Fruit fly (Drosophila melanogaster) whole organism, embryonic: Measurements from ENCODE around the gene svp.

Experiments used
- Ada2b ChIP-seq: fragments of 200-800 bp; sonication (Bioruptor generic); IDR thresholded peaks from 2 replicates; pipeline ENCODE4 v1.3.6; 2022; ENCODE audit warnings: missing biosample characterization, missing genetic modification characterization
- B-H2 ChIP-seq: fragments of 200-800 bp; sonication (Bioruptor generic); optimal IDR thresholded peaks from 2 replicates; lab custom pipeline; 2018; ENCODE audit warnings: missing biosample characterization, mild to moderate bottlenecking, missing genetic modification characterization
- Bgb ChIP-seq: fragments of 200-800 bp; sonication (Bioruptor generic); IDR thresholded peaks from 2 replicates; pipeline ENCODE4 v1.3.6; 2022; ENCODE audit warnings: missing biosample characterization, missing genetic modification characterization; ENCODE audit not compliant: partially characterized antibody
- CG13123 ChIP-seq: fragments of 200-800 bp; sonication (Bioruptor generic); optimal IDR thresholded peaks from 2 replicates; lab custom pipeline; 2016; ENCODE audit warnings: missing biosample characterization, missing genetic modification characterization
- CG14965 ChIP-seq: fragments of 200-800 bp; sonication (Bioruptor generic); optimal IDR thresholded peaks from 2 replicates; lab custom pipeline; 2016; ENCODE audit warnings: missing biosample characterization, missing genetic modification characterization, borderline replicate concordance
- CG1529 ChIP-seq: fragments of 200-800 bp; sonication (Bioruptor generic); optimal IDR thresholded peaks from 3 replicates; lab custom pipeline; 2018; ENCODE audit warnings: missing biosample characterization, missing genetic modification characterization
- CG17385 ChIP-seq: fragments of 200-800 bp; sonication (Bioruptor generic); optimal IDR thresholded peaks from 3 replicates; lab custom pipeline; 2018; ENCODE audit warnings: missing biosample characterization, mild to moderate bottlenecking, missing genetic modification characterization
- CG17612 ChIP-seq: fragments of 200-800 bp; sonication (Bioruptor generic); IDR thresholded peaks from 2 replicates; pipeline ENCODE4 v1.3.6; 2022; ENCODE audit warnings: missing biosample characterization, missing genetic modification characterization
- CG4328 ChIP-seq: fragments of 200-800 bp; sonication (Bioruptor generic); optimal IDR thresholded peaks from 3 replicates; lab custom pipeline; 2017; ENCODE audit warnings: missing biosample characterization, missing genetic modification reagents, missing genetic modification characterization
- CG5180 ChIP-seq: fragments of 200-800 bp; sonication (Bioruptor generic); optimal IDR thresholded peaks from 3 replicates; lab custom pipeline; 2017; ENCODE audit warnings: missing biosample characterization, missing genetic modification characterization, mild to moderate bottlenecking, moderate library complexity, missing genetic modification reagents
- CG6175 ChIP-seq: fragments of 200-800 bp; sonication (Bioruptor generic); IDR thresholded peaks from 3 replicates; pipeline ENCODE4 v1.3.6; 2022; ENCODE audit warnings: missing biosample characterization, missing genetic modification characterization
- CG9797 ChIP-seq: fragments of 200-800 bp; sonication (Bioruptor generic); optimal IDR thresholded peaks from 3 replicates; lab custom pipeline; 2018; ENCODE audit warnings: missing biosample characterization, mild to moderate bottlenecking, missing genetic modification characterization
- Deaf1 ChIP-seq: fragments of 200-800 bp; optimal IDR thresholded peaks from 3 replicates; lab custom pipeline; 2019; ENCODE audit warnings: missing biosample characterization, mild to moderate bottlenecking, missing genetic modification characterization, moderate library complexity
- Ets65A ChIP-seq: fragments of 200-800 bp; sonication (Bioruptor generic); peaks from one replicate; lab custom pipeline; 2016; ENCODE audit warnings: missing biosample characterization, missing genetic modification characterization
- H15 ChIP-seq: fragments of 200-800 bp; sonication (Bioruptor generic); IDR thresholded peaks from 3 replicates; pipeline ENCODE4 v1.3.6; 2022; ENCODE audit warnings: missing biosample characterization, missing genetic modification characterization
- HLH4C ChIP-seq: fragments of 200-800 bp; sonication (Bioruptor generic); IDR thresholded peaks from 3 replicates; pipeline ENCODE4 v1.3.6; 2022; ENCODE audit warnings: missing biosample characterization, missing genetic modification characterization; ENCODE audit not compliant: partially characterized antibody
- Hey ChIP-seq: fragments of 200-800 bp; sonication (Bioruptor generic); optimal IDR thresholded peaks from 3 replicates; lab custom pipeline; 2018; ENCODE audit warnings: missing biosample characterization, mild to moderate bottlenecking, missing genetic modification characterization
- Hr51 ChIP-seq, 2 experiments: fragments of 200-800 bp; sonication (Bioruptor generic); optimal IDR thresholded peaks; 2 replicates in 1 of 2; 3 replicates in 1 of 2; lab custom pipeline; 2016 to 2018; ENCODE audit warnings: missing biosample characterization in 2 of 2, missing genetic modification characterization in 2 of 2, mild to moderate bottlenecking in 1 of 2, moderate library complexity in 1 of 2
- Kr ChIP-seq: fragments of 200-800 bp; sonication (Bioruptor generic); optimal IDR thresholded peaks from 2 replicates; lab custom pipeline; 2017; ENCODE audit warnings: missing biosample characterization, mild to moderate bottlenecking, missing genetic modification characterization
- Max ChIP-seq: fragments of 200-800 bp; sonication (Bioruptor generic); optimal IDR thresholded peaks from 2 replicates; lab custom pipeline; 2016; ENCODE audit warnings: missing biosample characterization, mild to moderate bottlenecking, missing genetic modification characterization
- NC2α ChIP-seq: fragments of 200-800 bp; sonication (Bioruptor generic); optimal IDR thresholded peaks from 2 replicates; lab custom pipeline; 2016; ENCODE audit warnings: missing biosample characterization, missing genetic modification characterization
- Oli ChIP-seq: fragments of 200-800 bp; sonication (Bioruptor generic); optimal IDR thresholded peaks from 2 replicates; lab custom pipeline; 2018; ENCODE audit warnings: missing biosample characterization, mild to moderate bottlenecking, missing genetic modification characterization, moderate library complexity
- Spps ChIP-seq: fragments of 200-800 bp; sonication (Bioruptor generic); optimal IDR thresholded peaks from 2 replicates; lab custom pipeline; 2018; ENCODE audit warnings: missing biosample characterization, mild to moderate bottlenecking, missing genetic modification characterization
- Taf1 ChIP-seq: fragments of 200-800 bp; sonication (Bioruptor generic); IDR thresholded peaks from 2 replicates; pipeline ENCODE4 v1.3.6; 2022; ENCODE audit warnings: missing biosample characterization, missing genetic modification characterization
- Usf ChIP-seq: fragments of 200-800 bp; sonication (Bioruptor generic); optimal IDR thresholded peaks from 2 replicates; lab custom pipeline; 2017; ENCODE audit warnings: missing genotype, missing biosample characterization, missing genetic modification characterization
- abd-A ChIP-seq: fragments of 200-800 bp; sonication (Bioruptor generic); optimal IDR thresholded peaks from 3 replicates; lab custom pipeline; 2019; ENCODE audit warnings: missing biosample characterization, mild to moderate bottlenecking, missing genetic modification characterization, moderate library complexity
- bsh ChIP-seq, 2 experiments: fragments of 200-800 bp; sonication (Bioruptor generic); optimal IDR thresholded peaks; 2 replicates each; lab custom pipeline; 2017 to 2018; ENCODE audit warnings: mild to moderate bottlenecking in 2 of 2, missing biosample characterization in 2 of 2, missing genetic modification characterization in 2 of 2, moderate library complexity in 1 of 2
- cato ChIP-seq: fragments of 200-800 bp; sonication (Bioruptor generic); optimal IDR thresholded peaks from 2 replicates; lab custom pipeline; 2016; ENCODE audit warnings: missing biosample characterization, missing genetic modification characterization, borderline replicate concordance
- cg ChIP-seq: fragments of 200-800 bp; sonication (Bioruptor generic); optimal IDR thresholded peaks from 3 replicates; lab custom pipeline; 2019; ENCODE audit warnings: missing biosample characterization, mild to moderate bottlenecking, missing genetic modification characterization, moderate library complexity
- fd3F ChIP-seq: fragments of 200-800 bp; sonication (Bioruptor generic); optimal IDR thresholded peaks from 2 replicates; lab custom pipeline; 2018; ENCODE audit warnings: missing biosample characterization, mild to moderate bottlenecking, missing genetic modification characterization, moderate library complexity
- gcm ChIP-seq: fragments of 200-800 bp; sonication (Bioruptor generic); optimal IDR thresholded peaks from 2 replicates; lab custom pipeline; 2019; ENCODE audit warnings: missing biosample characterization, mild to moderate bottlenecking, missing genetic modification characterization, moderate library complexity
- gcm2 ChIP-seq: fragments of 200-800 bp; sonication (Bioruptor generic); optimal IDR thresholded peaks from 2 replicates; lab custom pipeline; 2016; ENCODE audit warnings: missing biosample characterization, missing genetic modification characterization
- mirr ChIP-seq: fragments of 200-800 bp; sonication (Bioruptor generic); optimal IDR thresholded peaks from 3 replicates; lab custom pipeline; 2018; ENCODE audit warnings: missing biosample characterization, mild to moderate bottlenecking, missing genetic modification characterization
- nerfin-1 ChIP-seq: fragments of 200-800 bp; sonication (Bioruptor generic); optimal IDR thresholded peaks from 3 replicates; lab custom pipeline; 2019; ENCODE audit warnings: missing biosample characterization, mild to moderate bottlenecking, missing genetic modification characterization, moderate library complexity
- oc ChIP-seq: fragments of 200-800 bp; sonication (Bioruptor generic); optimal IDR thresholded peaks from 2 replicates; lab custom pipeline; 2018; ENCODE audit warnings: missing biosample characterization, mild to moderate bottlenecking, missing genetic modification characterization, moderate library complexity
- pita ChIP-seq: fragments of 200-800 bp; sonication (Bioruptor generic); optimal IDR thresholded peaks from 2 replicates; lab custom pipeline; 2017; ENCODE audit warnings: missing biosample characterization, mild to moderate bottlenecking, missing genetic modification characterization
- run ChIP-seq: fragments of 200-800 bp; sonication (Bioruptor generic); optimal IDR thresholded peaks from 3 replicates; lab custom pipeline; 2018; ENCODE audit warnings: missing biosample characterization, mild to moderate bottlenecking, missing genetic modification characterization
- slou ChIP-seq: fragments of 200-800 bp; sonication (Bioruptor generic); optimal IDR thresholded peaks from 3 replicates; lab custom pipeline; 2016; ENCODE audit warnings: missing biosample characterization, missing genetic modification characterization
- ssp ChIP-seq: fragments of 200-800 bp; sonication (Bioruptor generic); IDR thresholded peaks from 2 replicates; pipeline ENCODE4 v1.3.6; 2022; ENCODE audit warnings: missing biosample characterization, missing genetic modification characterization
- stwl ChIP-seq: fragments of 200-800 bp; sonication (Bioruptor generic); optimal IDR thresholded peaks from 3 replicates; lab custom pipeline; 2018; ENCODE audit warnings: missing biosample characterization, mild to moderate bottlenecking, missing genetic modification characterization, moderate library complexity
- tin ChIP-seq: fragments of 200-800 bp; sonication (Bioruptor generic); optimal IDR thresholded peaks from 3 replicates; lab custom pipeline; 2016; ENCODE audit warnings: missing biosample characterization, missing genetic modification characterization
- toy ChIP-seq: fragments of 200-800 bp; sonication (Bioruptor generic); IDR thresholded peaks from 2 replicates; pipeline ENCODE4 v1.3.6; 2022; ENCODE audit warnings: missing biosample characterization, missing genetic modification characterization
- z ChIP-seq: fragments of 200-800 bp; sonication (Bioruptor generic); IDR thresholded peaks from 3 replicates; pipeline ENCODE4 v1.3.6; 2022; ENCODE audit warnings: missing biosample characterization, missing genetic modification characterization

Gene svp

DNA sequence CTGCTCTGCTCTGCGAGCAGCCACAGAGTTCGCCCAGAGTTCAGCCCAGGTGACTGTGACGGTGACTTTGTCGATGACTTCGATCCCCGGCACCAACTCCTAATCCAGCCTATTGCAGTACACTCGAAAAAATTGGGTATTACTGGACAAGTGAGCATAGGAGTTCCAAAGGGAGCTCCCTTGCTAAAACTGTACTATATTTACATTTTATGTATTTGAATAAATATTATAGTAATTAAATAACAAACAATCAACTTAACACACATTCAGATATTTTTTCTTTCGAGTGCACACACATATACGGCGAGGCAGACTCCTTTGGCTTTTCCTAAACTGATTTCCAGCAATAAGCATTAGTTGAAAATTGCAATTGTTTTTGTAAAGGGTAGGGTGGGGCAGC, 56.9 kb downstream of the svp start:
- TF ChIP-seq CG14965, result no peak
- peak in 1 of 2 experiments; percentile 25 for TF ChIP-seq bsh (GFP tag; optimal IDR thresholded peaks at IDR 0.05; lab: Kevin White, UChicago)
- TF ChIP-seq, all 482 proteins: peak for 1

- TF ChIP-seq Spps (tag; lab: Kevin White, UChicago), result no peak
- TF ChIP-seq gcm2 (GFP tag; lab: Kevin White, UChicago), result no peak
- TF ChIP-seq Usf, result no peak
- TF ChIP-seq toy, result no peak
- TF ChIP-seq Max (GFP tag; lab: Kevin White, UChicago), result no peak
- no peak for TF ChIP-seq Taf1
- no peak for TF ChIP-seq CG14965
- no peak for TF ChIP-seq pita
- TF ChIP-seq CG13123 (GFP tag; lab: Kevin White, UChicago), result no peak
These were observed 57.9 kb downstream of the svp start for dm6 chr3R:12316420-12316819.

- TF ChIP-seq Hey (tag; lab: Kevin White, UChicago), result no peak
- no peak for TF ChIP-seq fd3F (GFP tag; lab: Kevin White, UChicago)
- no peak for TF ChIP-seq CG17612 (GFP tag; lab: Robert Waterston, UW)
- no peak for TF ChIP-seq B-H2 (GFP tag; lab: Kevin White, UChicago)
- no peak for TF ChIP-seq CG5180 (GFP tag; lab: Kevin White, UChicago)
- no peak for TF ChIP-seq H15 (GFP tag; lab: Robert Waterston, UW)
These were observed 58.8 kb downstream of the svp start for dm6 chr3R:12317325-12317724.

DNA sequence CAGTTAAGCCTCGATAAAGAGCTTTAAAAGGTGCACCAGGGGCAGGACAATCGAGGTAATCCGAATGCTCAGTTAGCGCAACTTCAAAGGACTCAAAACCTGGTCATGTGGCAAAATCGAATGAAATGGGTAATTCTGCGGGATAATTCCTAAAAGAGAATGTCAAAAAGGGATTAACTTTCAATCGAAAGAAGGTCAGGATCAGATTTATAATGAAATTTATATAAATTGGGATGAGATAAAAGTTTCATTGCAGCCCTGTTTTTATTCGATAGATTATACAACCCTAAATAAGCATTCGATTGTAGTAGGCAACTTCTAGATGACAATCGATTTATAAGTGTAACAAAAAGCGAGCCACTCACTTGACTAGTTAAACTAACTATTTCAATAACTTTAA, 64.7 kb downstream of the svp start, which contains the start of gene CG10013:
Gene CG10013 (plus strand): TSS at position 301 of the 400 bp plus-strand sequence.
- TF ChIP-seq stwl (tag; lab: Kevin White, UChicago), result peak; percentile 23
- no peak for TF ChIP-seq gcm

DNA sequence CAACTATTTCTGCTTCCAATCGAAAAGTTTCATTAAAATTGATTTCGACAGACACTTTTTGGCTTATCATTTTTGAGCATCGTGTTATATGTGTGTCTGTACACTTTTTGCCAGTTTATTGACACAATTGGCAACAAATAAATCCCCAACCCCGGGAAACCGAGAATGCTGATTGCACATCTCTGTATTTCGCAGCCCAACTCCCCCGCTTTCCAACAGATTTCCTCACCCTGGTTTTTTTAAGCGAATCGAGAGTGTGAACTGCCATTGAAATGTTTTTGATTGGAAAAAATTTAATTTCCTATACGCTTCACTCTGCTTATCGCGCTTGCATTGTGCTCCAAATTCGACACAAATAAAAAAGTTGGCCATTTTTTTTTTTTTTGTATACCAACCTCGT, 68.3 kb downstream of the svp start:
- no peak for TF ChIP-seq CG17385 (GFP tag; lab: Kevin White, UChicago)
- no peak for TF ChIP-seq ssp (GFP tag; lab: Robert Waterston, UW)
- TF ChIP-seq NC2α (GFP tag; lab: Kevin White, UChicago), result no peak
- TF ChIP-seq CG6175, result no peak
- no peak for TF ChIP-seq Ada2b (GFP tag; lab: Robert Waterston, UW)
- TF ChIP-seq cg (GFP tag; lab: Kevin White, UChicago), result no peak
- TF ChIP-seq Oli (tag; lab: Kevin White, UChicago), result no peak
- no peak for TF ChIP-seq HLH4C (GFP tag; lab: Robert Waterston, UW)
- TF ChIP-seq Deaf1 (tag; lab: Kevin White, UChicago), result no peak
- no peak for TF ChIP-seq cato (GFP tag; lab: Kevin White, UChicago)

DNA sequence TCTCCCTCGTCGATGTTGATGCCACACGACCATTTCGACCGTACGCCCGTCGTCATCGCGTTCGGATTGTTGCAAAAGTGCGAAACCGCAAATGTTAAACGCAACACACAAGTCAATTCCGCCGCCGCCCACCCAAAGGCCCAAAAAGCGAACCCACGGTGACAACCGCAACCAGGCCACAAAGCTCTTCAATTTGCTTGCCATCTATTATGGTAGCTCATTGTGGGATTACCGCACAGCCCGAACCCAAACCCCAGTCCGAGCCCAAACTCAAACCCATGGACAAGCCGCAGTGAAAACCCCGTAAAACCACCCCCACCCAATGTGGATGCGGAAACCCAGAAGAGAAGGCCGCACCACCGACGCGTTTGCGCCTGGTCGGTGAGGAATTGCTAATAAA, 71.3 kb downstream of the svp start:
- TF ChIP-seq z (GFP tag; lab: Robert Waterston, UW) (no peak), oc (tag; lab: Kevin White, UChicago) (peak; percentile 50), CG1529 (GFP tag; lab: Kevin White, UChicago) (no peak), Hr51 (GFP tag; optimal IDR thresholded peaks at IDR 0.05; lab: Kevin White, UChicago) (peak in 1 of 2 experiments; percentile 25), Ets65A (peak; percentile 47), CG9797 (GFP tag; lab: Kevin White, UChicago) (no peak), abd-A (tag; lab: Kevin White, UChicago) (peak; percentile 43), mirr (GFP tag; lab: Kevin White, UChicago) (peak; percentile 50), Kr (no peak), nerfin-1 (tag; lab: Kevin White, UChicago) (peak; percentile 59), tin (GFP tag; lab: Kevin White, UChicago) (no peak), run (tag; lab: Kevin White, UChicago) (peak; percentile 93), slou (GFP tag; lab: Kevin White, UChicago) (no peak), CG4328 (no peak), Hey (tag; lab: Kevin White, UChicago) (peak; percentile 85), Deaf1 (tag; lab: Kevin White, UChicago) (peak; percentile 43), Bgb (GFP tag; lab: Robert Waterston, UW) (peak; percentile 14; the same call in 1 of the 2 replicates)
- TF ChIP-seq, all 482 proteins: peak for 10
